Worm (Caenorhabditis elegans) whole organism, L3 larva: ENCODE measurements around the gene irld-36.

Experiments used
- ama-1 ChIP-seq: fragments of 150-350 bp; optimal IDR thresholded peaks from 2 replicates; lab custom pipeline; 2018
- ceh-28 ChIP-seq: fragments of 150-350 bp; optimal IDR thresholded peaks from 2 replicates; lab custom pipeline; 2014; ENCODE audit warnings: missing biosample characterization, missing genetic modification reagents, missing genetic modification characterization
- lin-15B ChIP-seq: fragments of 150-350 bp; optimal IDR thresholded peaks from 2 replicates; lab custom pipeline; 2014; ENCODE audit warnings: missing biosample characterization, missing genetic modification characterization
- lin-39 ChIP-seq: fragments of 150-350 bp; optimal IDR thresholded peaks from 2 replicates; lab custom pipeline; 2018; ENCODE audit warnings: missing biosample characterization, missing genetic modification reagents, missing genetic modification characterization
- nhr-11 ChIP-seq: fragments of 150-350 bp; optimal IDR thresholded peaks from 2 replicates; lab custom pipeline; 2014; ENCODE audit warnings: missing biosample characterization, missing genetic modification characterization
- nhr-23 ChIP-seq: fragments of 150-350 bp; optimal IDR thresholded peaks from 2 replicates; lab custom pipeline; 2014; ENCODE audit warnings: missing biosample characterization, missing genetic modification reagents, missing genetic modification characterization
- pqm-1 ChIP-seq: fragments of 150-350 bp; optimal IDR thresholded peaks from 2 replicates; lab custom pipeline; 2017; ENCODE audit warnings: missing biosample characterization, missing genetic modification characterization, inconsistent platforms
- unc-39 ChIP-seq: sonication (generic microtip); optimal IDR thresholded peaks from 4 replicates; lab custom pipeline; 2017; ENCODE audit warnings: missing biosample characterization, missing genetic modification characterization
- unc-62 ChIP-seq: fragments of 150-350 bp; sonication (generic microtip); optimal IDR thresholded peaks from 4 replicates; lab custom pipeline; 2014; ENCODE audit warnings: missing biosample characterization, missing genetic modification reagents, missing genetic modification characterization

DNA sequence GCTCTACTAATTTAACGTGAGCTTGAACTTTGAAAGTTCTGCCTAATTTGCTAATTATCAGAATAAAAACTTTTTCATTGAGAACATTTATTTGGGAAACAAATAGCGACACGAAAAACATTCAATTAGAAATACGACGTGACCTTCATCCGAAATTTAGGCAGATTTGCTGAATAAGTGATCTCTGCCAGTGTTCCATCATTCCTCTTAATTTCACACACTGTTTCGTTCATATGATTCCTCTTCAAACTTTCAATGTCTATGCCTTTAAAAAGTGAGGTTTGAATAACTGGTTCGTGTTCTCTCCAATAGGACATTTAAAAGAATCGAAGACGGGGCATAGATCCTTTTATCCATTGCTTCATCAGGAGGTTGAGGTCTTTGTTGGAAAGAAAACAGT lies 28.7 kb upstream of the irld-36 start, which contains the start of gene fbxb-20:
- TF ChIP-seq nhr-23 (tag; lab: Kevin White, UChicago): no peak
- no peak for TF ChIP-seq pqm-1 (tag; lab: Kevin White, UChicago)
- TF ChIP-seq unc-39 (tag; lab: Kevin White, UChicago): no peak
- TF ChIP-seq ama-1: no peak
- no peak for TF ChIP-seq lin-15B (tag; lab: Kevin White, UChicago)
- no peak for TF ChIP-seq lin-39 (tag; lab: Kevin White, UChicago)
- no peak for TF ChIP-seq ceh-28 (tag; lab: Kevin White, UChicago)
- TF ChIP-seq unc-62 (GFP tag; lab: Kevin White, UChicago): no peak
- TF ChIP-seq nhr-11 (tag; lab: Kevin White, UChicago): no peak
